Worm (Caenorhabditis elegans) whole organism, L1 larva: ENCODE data around the gene coa-3.
A peak's percentile ranks its signal among the peaks of the same experiment; 100 is the strongest.

Source experiments
- Y116A8C.19 ChIP-seq: sonication (generic microtip); optimal IDR thresholded peaks from 2 replicates; lab custom pipeline; 2016; ENCODE audit warnings: missing compliant biosample characterization, missing genetic modification characterization, borderline replicate concordance
- ama-1 ChIP-seq: fragments of 150-350 bp; optimal IDR thresholded peaks from 2 replicates; lab custom pipeline; 2014
- ceh-63 ChIP-seq: fragments of 200-800 bp; sonication (Bioruptor generic); optimal IDR thresholded peaks from 2 replicates; lab custom pipeline; 2018; ENCODE audit warnings: mild to moderate bottlenecking, missing genetic modification characterization, missing compliant biosample characterization
- ceh-82 ChIP-seq, 3 experiments: fragments of 150-350 bp in 1 of 3; sonication (generic microtip) in 2 of 3; optimal IDR thresholded peaks; 2 replicates each; lab custom pipeline; 2014 to 2017; ENCODE audit warnings: missing biosample characterization in 3 of 3, missing genetic modification characterization in 3 of 3
- ceh-88 ChIP-seq: fragments of 200-800 bp; sonication (Bioruptor generic); IDR thresholded peaks from 2 replicates; pipeline ENCODE4 v1.3.6; 2022; ENCODE audit warnings: missing genetic modification characterization, missing compliant biosample characterization
- ceh-90 ChIP-seq: sonication (generic microtip); optimal IDR thresholded peaks from 2 replicates; lab custom pipeline; 2016; ENCODE audit warnings: missing genetic modification characterization, missing compliant biosample characterization
- ces-1 ChIP-seq: fragments of 150-350 bp; optimal IDR thresholded peaks from 2 replicates; lab custom pipeline; 2014; ENCODE audit warnings: missing biosample characterization, missing genetic modification reagents, missing genetic modification characterization
- dpl-1 ChIP-seq, 3 experiments: fragments of 150-350 bp in 2 of 3; sonication (generic microtip) in 1 of 3; optimal IDR thresholded peaks; 2 replicates each; lab custom pipeline; 2014 to 2017; ENCODE audit warnings: missing biosample characterization in 3 of 3, missing genetic modification characterization in 3 of 3, missing genetic modification reagents in 3 of 3
- dsc-1 ChIP-seq: sonication (generic microtip); optimal IDR thresholded peaks from 2 replicates; lab custom pipeline; 2016; ENCODE audit warnings: mild to moderate bottlenecking, missing genetic modification characterization, missing compliant biosample characterization
- efl-1 ChIP-seq, 4 experiments: fragments of 150-350 bp; optimal IDR thresholded peaks in 3 of 4; peaks in 1 of 4; 1 replicate in 1 of 4; 2 replicates in 3 of 4; lab custom pipeline; 2014; ENCODE audit warnings: missing biosample characterization in 2 of 4, missing genetic modification characterization in 2 of 4, missing genetic modification reagents in 2 of 4
- efl-3 ChIP-seq: fragments of 200-800 bp; sonication (Bioruptor generic); optimal IDR thresholded peaks from 2 replicates; lab custom pipeline; 2018; ENCODE audit warnings: mild to moderate bottlenecking, missing genetic modification characterization, missing compliant biosample characterization
- elt-2 ChIP-seq: sonication (generic microtip); optimal IDR thresholded peaks from 2 replicates; lab custom pipeline; 2016; ENCODE audit warnings: missing genetic modification characterization, mild to moderate bottlenecking, inconsistent platforms, missing compliant biosample characterization, missing genetic modification reagents
- fkh-10 ChIP-seq: sonication (generic microtip); optimal IDR thresholded peaks from 2 replicates; lab custom pipeline; 2017; ENCODE audit warnings: missing biosample characterization, missing genetic modification reagents, missing genetic modification characterization
- fkh-4 ChIP-seq: sonication (generic microtip); optimal IDR thresholded peaks from 2 replicates; lab custom pipeline; 2016; ENCODE audit warnings: missing compliant biosample characterization, missing genetic modification characterization, borderline replicate concordance
- fkh-8 ChIP-seq: sonication (generic microtip); optimal IDR thresholded peaks from 2 replicates; lab custom pipeline; 2016; ENCODE audit warnings: mild to moderate bottlenecking, missing genetic modification characterization, missing compliant biosample characterization
- hlh-4 ChIP-seq: sonication (generic microtip); optimal IDR thresholded peaks from 2 replicates; lab custom pipeline; 2016; ENCODE audit warnings: mild to moderate bottlenecking, missing genetic modification characterization, missing compliant biosample characterization
- hpl-2 ChIP-seq: fragments of 150-350 bp; optimal IDR thresholded peaks from 2 replicates; lab custom pipeline; 2014; ENCODE audit warnings: missing biosample characterization, missing genetic modification reagents, missing genetic modification characterization
- jun-1 ChIP-seq: fragments of 150-350 bp; optimal IDR thresholded peaks from 2 replicates; lab custom pipeline; 2014; ENCODE audit warnings: missing biosample characterization, missing genetic modification reagents, missing genetic modification characterization
- lin-13 ChIP-seq: fragments of 150-350 bp; optimal IDR thresholded peaks from 2 replicates; lab custom pipeline; 2014; ENCODE audit warnings: missing biosample characterization, missing genetic modification reagents, missing genetic modification characterization
- lin-14 ChIP-seq: fragments of 200-800 bp; sonication (Bioruptor generic); optimal IDR thresholded peaks from 2 replicates; lab custom pipeline; 2018; ENCODE audit warnings: mild to moderate bottlenecking, missing genetic modification characterization, moderate library complexity, missing compliant biosample characterization
- lin-35 ChIP-seq, 2 experiments: fragments of 150-350 bp; optimal IDR thresholded peaks; 2 replicates each; lab custom pipeline; 2014; ENCODE audit warnings: missing biosample characterization in 2 of 2, missing genetic modification characterization in 2 of 2, missing genetic modification reagents in 2 of 2
- nhr-12 ChIP-seq: sonication (generic microtip); optimal IDR thresholded peaks from 2 replicates; lab custom pipeline; 2017; ENCODE audit warnings: missing biosample characterization, missing genetic modification characterization
- nhr-237 ChIP-seq: fragments of 150-350 bp; optimal IDR thresholded peaks from 2 replicates; lab custom pipeline; 2014; ENCODE audit warnings: missing biosample characterization, missing genetic modification characterization
- nhr-47 ChIP-seq: sonication (generic microtip); optimal IDR thresholded peaks from 2 replicates; lab custom pipeline; 2016; ENCODE audit warnings: mild to moderate bottlenecking, missing genetic modification characterization, moderate library complexity, missing compliant biosample characterization
- nhr-85 ChIP-seq: sonication (generic microtip); peaks from one replicate; lab custom pipeline; 2016; ENCODE audit warnings: missing genetic modification characterization, inconsistent platforms, missing compliant biosample characterization
- pax-3 ChIP-seq: fragments of 200-800 bp; sonication (Bioruptor generic); optimal IDR thresholded peaks from 2 replicates; lab custom pipeline; 2018; ENCODE audit warnings: mild to moderate bottlenecking, missing genetic modification characterization, moderate library complexity, missing compliant biosample characterization
- pqm-1 ChIP-seq: sonication (generic microtip); optimal IDR thresholded peaks from 3 replicates; lab custom pipeline; 2017; ENCODE audit warnings: missing biosample characterization, missing genetic modification characterization
- skn-1 ChIP-seq: fragments of 150-350 bp; optimal IDR thresholded peaks from 2 replicates; lab custom pipeline; 2014; ENCODE audit warnings: missing biosample characterization, missing genetic modification characterization
- snu-23 ChIP-seq: sonication (generic microtip); optimal IDR thresholded peaks from 2 replicates; lab custom pipeline; 2016; ENCODE audit warnings: missing genetic modification characterization, missing compliant biosample characterization
- sox-4 ChIP-seq: sonication (generic microtip); optimal IDR thresholded peaks from 2 replicates; lab custom pipeline; 2016; ENCODE audit warnings: missing genetic modification characterization, missing compliant biosample characterization
- sptf-1 ChIP-seq: fragments of 150-350 bp; optimal IDR thresholded peaks from 2 replicates; lab custom pipeline; 2014; ENCODE audit warnings: missing biosample characterization, missing genetic modification characterization
- tbx-2 ChIP-seq: sonication (generic microtip); optimal IDR thresholded peaks from 2 replicates; lab custom pipeline; 2016; ENCODE audit warnings: missing genetic modification characterization, missing compliant biosample characterization
- unc-130 ChIP-seq: fragments of 150-350 bp; optimal IDR thresholded peaks from 2 replicates; lab custom pipeline; 2017; ENCODE audit warnings: missing biosample characterization, missing genetic modification characterization, inconsistent platforms
- unc-98 ChIP-seq: fragments of 200-800 bp; sonication (Bioruptor generic); IDR thresholded peaks from 2 replicates; pipeline ENCODE4 v1.3.6; 2022; ENCODE audit warnings: missing genetic modification characterization, missing compliant biosample characterization
- xbp-1 ChIP-seq: sonication (generic microtip); optimal IDR thresholded peaks from 2 replicates; lab custom pipeline; 2016; ENCODE audit warnings: missing genetic modification characterization, missing compliant biosample characterization
- zag-1 ChIP-seq: fragments of 150-350 bp; optimal IDR thresholded peaks from 2 replicates; lab custom pipeline; 2014; ENCODE audit warnings: missing biosample characterization, missing genetic modification characterization

Gene coa-3

DNA sequence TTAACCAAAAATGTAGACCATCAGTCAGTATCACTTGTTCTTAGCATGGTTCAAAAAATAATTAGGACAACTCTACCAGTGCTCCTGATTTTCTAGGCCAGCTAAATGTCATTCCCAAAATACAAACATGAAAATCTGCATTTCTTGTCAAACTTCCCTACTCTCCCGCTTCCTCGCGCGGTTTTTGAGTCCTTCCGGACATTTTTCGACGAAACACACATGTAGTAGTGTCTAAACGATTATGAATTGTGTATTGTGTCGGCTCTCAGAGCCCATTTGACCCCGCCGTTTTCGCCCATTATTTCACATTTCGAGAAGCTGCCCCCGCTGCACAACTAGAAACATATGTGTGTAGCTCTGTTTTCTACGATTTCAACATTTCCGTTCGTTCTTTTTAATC is 24.2 kb upstream of the coa-3 start, which contains the start of gene F35D11.1:
Gene F35D11.1, plus strand, starts transcription at position 301 of the 400 bp plus-strand sequence.
- TF ChIP-seq dsc-1 (tag; lab: Kevin White, UChicago) (peak; percentile 31), zag-1 (no peak)

DNA sequence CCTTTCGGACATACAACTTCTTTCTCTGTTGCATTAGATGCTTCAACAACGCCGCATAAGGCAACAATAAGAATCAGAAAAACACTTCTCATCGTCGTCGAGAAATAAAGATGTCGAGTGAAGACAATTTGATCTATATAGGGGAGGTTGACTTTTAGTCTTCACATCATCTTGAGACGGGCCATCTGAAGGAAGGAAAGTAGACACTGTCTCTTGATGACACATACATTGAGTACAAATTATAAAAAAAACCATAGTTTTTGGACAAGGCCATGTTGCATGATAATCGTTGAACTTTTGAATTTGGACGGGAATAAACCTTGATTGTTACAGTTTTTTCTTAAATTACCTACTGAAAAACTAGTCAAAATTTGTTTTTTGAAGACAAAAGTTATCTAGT is 19.2 kb upstream of the coa-3 start, which contains the start of gene clec-139:
Gene clec-139, minus strand, starts transcription at position 101 of the 400 bp plus-strand sequence.
- TF ChIP-seq nhr-12 (no peak), nhr-85 (tag; lab: Kevin White, UChicago) (peak; percentile 58), ceh-90 (tag; lab: Kevin White, UChicago) (no peak), nhr-237 (no peak), fkh-8 (no peak)

DNA sequence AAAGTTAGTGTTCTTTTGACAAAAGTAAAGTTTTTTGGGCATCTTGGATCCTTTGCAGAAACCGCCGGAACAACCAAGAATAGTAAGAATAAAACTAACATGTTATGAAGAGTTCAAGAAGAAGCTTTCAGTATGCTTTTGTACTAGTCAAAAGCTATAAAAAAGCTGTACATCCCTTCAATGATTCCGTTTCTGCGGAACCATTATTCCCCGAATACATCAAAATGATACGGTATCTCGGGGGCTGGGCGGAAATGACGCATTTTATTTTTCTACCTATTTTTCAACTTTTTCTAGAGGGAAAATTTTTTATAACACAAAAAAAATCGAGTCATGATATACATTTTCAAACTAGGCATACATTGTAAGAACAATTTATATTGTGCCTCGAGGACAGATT is 17.3 kb upstream of the coa-3 start, which contains the start of gene clec-138:
Gene clec-138, minus strand, starts transcription at position 101 of the 400 bp plus-strand sequence.
- TF ChIP-seq unc-98 (GFP tag; lab: Robert Waterston, UW) (no peak), efl-1 (optimal IDR thresholded peaks at IDR 0.05; lab: Kevin White, UChicago) (no peak), efl-1 (GFP tag; optimal IDR thresholded peaks at IDR 0.05 in 1 of 2; lab: Kevin White, UChicago) (peak in 1 of 2 experiments; percentile 32)

DNA sequence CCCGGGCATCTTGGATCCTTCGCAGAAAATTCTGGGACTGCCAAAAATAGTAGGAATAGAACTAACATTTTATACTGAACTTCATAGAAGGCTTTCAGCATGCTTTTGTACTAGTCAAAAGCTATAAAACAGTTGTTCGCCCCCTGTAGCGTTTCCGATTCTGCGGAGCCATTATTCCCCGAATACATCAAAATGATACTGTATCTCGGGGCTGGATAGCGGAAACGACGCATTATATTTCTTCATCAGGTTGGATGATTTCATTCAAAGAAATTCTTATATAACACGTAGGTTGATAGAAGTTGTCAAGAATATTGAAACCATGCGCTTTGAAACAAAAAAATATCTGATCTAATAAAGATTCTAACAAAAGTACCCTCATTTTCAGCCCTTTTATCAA is 15.6 kb upstream of the coa-3 start, which contains the start of gene clec-137:
Gene clec-137, minus strand, starts transcription at position 101 of the 400 bp plus-strand sequence.
- TF ChIP-seq efl-3 (GFP tag; lab: Kevin White, UChicago) (no peak), elt-2 (tag; lab: Kevin White, UChicago) (no peak), ceh-82 (tag; optimal IDR thresholded peaks at IDR 0.05; lab: Kevin White, UChicago) (no peak), Y116A8C.19 (no peak), jun-1 (no peak), lin-13 (no peak), fkh-8 (no peak)

DNA sequence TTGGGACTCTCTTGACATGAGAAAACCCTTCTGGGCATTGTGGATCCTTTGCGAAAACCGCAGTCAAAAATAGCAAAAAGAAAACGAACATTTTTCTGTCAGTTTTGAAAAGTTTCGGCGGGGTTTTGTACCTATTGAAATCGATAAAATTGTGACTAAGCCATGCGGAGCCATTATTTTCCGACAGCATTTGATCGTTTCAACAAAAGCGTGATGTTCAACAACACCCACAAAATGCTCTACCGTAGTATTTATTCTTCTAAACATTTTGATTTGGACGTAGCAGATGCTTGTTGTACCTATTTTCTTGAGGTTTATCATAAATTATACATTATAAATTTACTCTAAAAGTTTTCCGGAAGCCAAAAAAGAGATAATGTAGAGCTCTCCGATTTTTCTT is 14.0 kb upstream of the coa-3 start, which contains the start of gene clec-136:
Gene clec-136, minus strand, starts transcription at position 101 of the 400 bp plus-strand sequence.
- no peak for TF ChIP-seq ceh-88 (GFP tag; lab: Robert Waterston, UW)

DNA sequence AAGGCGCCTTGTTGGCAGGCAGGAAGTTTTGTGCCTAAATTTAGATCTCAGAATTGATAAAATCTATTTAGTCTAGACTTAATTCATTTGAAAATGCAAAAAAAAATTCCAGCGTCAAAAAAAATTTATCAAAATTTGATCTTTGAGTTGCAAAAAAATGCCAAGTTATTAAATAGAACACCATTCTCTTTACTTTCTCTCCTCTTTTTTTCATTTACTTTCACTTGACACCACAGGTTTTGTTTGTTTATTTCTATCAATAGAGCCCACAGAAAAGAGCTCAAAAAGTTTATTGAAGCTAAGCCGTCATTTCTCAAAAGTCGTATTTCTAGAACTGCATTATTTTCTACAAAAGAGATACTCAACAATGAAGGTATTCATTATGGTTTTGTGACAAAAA is 10.3 kb upstream of the coa-3 start, which contains the start of gene pqn-35:
Gene pqn-35, plus strand, starts transcription at position 301 of the 400 bp plus-strand sequence.
- TF ChIP-seq Y116A8C.19 = no peak
- TF ChIP-seq snu-23 (GFP tag; lab: Kevin White, UChicago) = no peak
- TF ChIP-seq hlh-4 (tag; lab: Kevin White, UChicago) = no peak
- TF ChIP-seq unc-130 (tag; lab: Kevin White, UChicago) = no peak
- TF ChIP-seq lin-13 = no peak
- no peak for TF ChIP-seq pax-3 (tag; lab: Kevin White, UChicago)

DNA sequence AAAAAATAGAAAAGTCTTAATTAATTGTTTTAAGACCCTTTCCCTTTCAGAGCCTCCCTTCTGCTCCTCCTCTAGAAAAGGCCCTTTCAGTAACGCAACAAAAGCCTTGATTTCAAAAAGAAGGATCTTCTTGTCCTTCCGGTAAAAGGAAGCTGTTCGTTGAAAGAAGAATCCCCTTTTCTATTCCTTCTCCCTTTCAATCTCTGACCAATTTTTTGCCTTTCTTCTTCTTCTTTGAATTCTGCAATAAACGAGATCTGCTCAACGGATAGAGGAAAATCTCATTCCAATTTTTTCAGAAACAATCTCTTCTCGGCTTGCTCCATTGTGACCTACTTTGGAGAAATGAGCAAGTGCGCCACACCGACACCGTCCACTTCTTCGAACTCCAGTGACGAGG is 5.6 kb upstream of the coa-3 start, which contains the start of gene F35D11.3:
Gene F35D11.3, plus strand, starts transcription at position 300 of the 400 bp plus-strand sequence.
- TF ChIP-seq xbp-1 (tag; lab: Kevin White, UChicago) = no peak
- peak; percentile 87 for TF ChIP-seq fkh-10 (GFP tag; lab: Kevin White, UChicago)
- TF ChIP-seq lin-14 (GFP tag; lab: Kevin White, UChicago) = peak; percentile 17
- TF ChIP-seq, all 84 proteins: peak for 2

DNA sequence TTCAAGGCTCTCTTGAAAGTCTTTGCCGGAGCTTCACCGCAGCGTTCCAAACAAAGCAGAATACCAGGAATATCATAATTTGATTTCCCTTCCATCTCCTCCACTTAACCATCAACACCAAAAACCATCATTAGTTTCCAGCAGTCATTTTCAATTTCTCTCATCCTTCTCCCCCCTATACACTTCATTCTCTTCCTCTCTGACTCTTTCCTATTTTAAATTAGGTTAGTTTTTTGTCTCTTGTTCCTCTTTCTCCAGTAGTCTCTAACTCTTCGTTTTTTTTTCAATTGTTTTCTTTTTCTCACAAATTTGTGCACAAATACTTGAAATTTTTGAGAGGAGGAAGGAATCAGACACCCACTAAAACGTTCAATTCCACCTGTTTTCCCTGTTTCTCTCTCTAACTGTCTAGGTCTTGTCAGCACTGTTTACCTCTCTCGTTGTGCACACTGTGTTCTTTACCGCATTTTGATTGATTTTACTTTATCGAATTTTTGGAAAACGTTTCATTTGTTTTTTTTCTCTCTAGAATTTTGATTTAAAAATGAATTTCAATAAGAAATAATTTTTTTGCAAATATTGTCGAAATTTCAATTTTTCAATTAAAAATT is 4.4 kb upstream of the coa-3 start:
- TF ChIP-seq sptf-1 = no peak
- peak in 1 of 2 experiments; percentile 7 for TF ChIP-seq efl-1 (optimal IDR thresholded peaks at IDR 0.05; lab: Kevin White, UChicago)
- no peak for TF ChIP-seq efl-1 (GFP tag; optimal IDR thresholded peaks at IDR 0.05 in 1 of 2; lab: Kevin White, UChicago)
- TF ChIP-seq lin-35 (GFP tag; optimal IDR thresholded peaks at IDR 0.05; lab: Kevin White, UChicago) = no peak
- TF ChIP-seq sox-4 (tag; lab: Kevin White, UChicago) = no peak
- no peak for TF ChIP-seq ceh-90 (tag; lab: Kevin White, UChicago)
- no peak for TF ChIP-seq fkh-4 (tag; lab: Kevin White, UChicago)
- TF ChIP-seq lin-14 (GFP tag; lab: Kevin White, UChicago) = peak; percentile 66
- no peak for TF ChIP-seq efl-3 (GFP tag; lab: Kevin White, UChicago)
- no peak for TF ChIP-seq ceh-63 (GFP tag; lab: Kevin White, UChicago)
- peak; percentile 31 for TF ChIP-seq nhr-85 (tag; lab: Kevin White, UChicago)
- no peak for TF ChIP-seq nhr-47 (tag; lab: Kevin White, UChicago)
- no peak for TF ChIP-seq tbx-2 (tag; lab: Kevin White, UChicago)
- peak; percentile 41 for TF ChIP-seq fkh-10 (GFP tag; lab: Kevin White, UChicago)
- TF ChIP-seq skn-1 = no peak
- no peak for TF ChIP-seq ama-1 (lab: Kevin White, UChicago)
- peak; percentile 65 for TF ChIP-seq ces-1 (GFP tag; lab: Kevin White, UChicago)
- no peak for TF ChIP-seq hpl-2
- peak in 1 of 3 experiments; percentile 5 for TF ChIP-seq dpl-1 (GFP tag; optimal IDR thresholded peaks at IDR 0.05; lab: Kevin White, UChicago)
- TF ChIP-seq pqm-1 (tag; lab: Kevin White, UChicago) = no peak
